Fruit fly (Drosophila melanogaster): ENCODE results near the gene CG13074.

DNA sequence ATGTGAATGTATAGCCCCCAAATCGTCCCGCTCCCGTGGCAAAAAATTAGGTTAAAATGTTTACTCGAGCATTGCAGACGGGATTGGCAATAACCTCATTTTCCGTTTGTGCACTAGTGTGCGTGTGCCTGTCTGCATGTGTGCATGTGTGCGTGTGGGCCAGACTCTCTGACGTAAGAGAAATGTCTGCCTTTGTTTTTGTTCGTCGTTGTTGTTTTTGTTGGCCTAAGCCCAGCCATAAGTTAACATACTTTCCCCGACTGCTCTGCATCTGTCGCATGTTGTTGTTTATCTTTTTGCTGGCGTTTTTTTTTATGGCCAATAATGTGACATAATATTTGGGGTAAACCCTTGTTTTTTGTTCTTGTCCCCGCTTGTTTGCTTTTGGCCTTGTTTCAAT lies 48.0 kb upstream of the CG13074 start:
- TF ChIP-seq EcR (GFP tag; optimal IDR thresholded peaks at IDR 0.05) (no peak), CG8159 (tag; optimal IDR thresholded peaks at IDR 0.05) (no peak), CG15710 (tag; optimal IDR thresholded peaks at IDR 0.05) (no peak), CG10348 (GFP tag; IDR thresholded peaks at IDR 0.05) (no peak), CG13204 (GFP tag; optimal IDR thresholded peaks at IDR 0.05) (no peak), Pif1A (GFP tag; optimal IDR thresholded peaks at IDR 0.05) (no peak), D1 (tag; optimal IDR thresholded peaks at IDR 0.05) (no peak), fd96Ca (GFP tag; IDR thresholded peaks at IDR 0.05) (no peak), CG32121 (GFP tag; IDR thresholded peaks at IDR 0.05) (no peak), gl (tag; optimal IDR thresholded peaks at IDR 0.05) (no peak), rn (GFP tag; IDR thresholded peaks at IDR 0.05) (no peak), Snoo (tag; optimal IDR thresholded peaks at IDR 0.05) (peak; percentile 64)
